Worm (Caenorhabditis elegans): ENCODE data around the gene F54C9.7.
A peak's percentile ranks its signal among the peaks of the same experiment; 100 is the strongest.

ce11 chrII:8566806-8567266, 6.3 kb upstream of the F54C9.7 start, which contains the start of gene F54C9.3:
- TF ChIP-seq cebp-2 (GFP tag; IDR thresholded peaks at IDR 0.05), result no peak
- TF ChIP-seq F49E8.2 (tag; optimal IDR thresholded peaks at IDR 0.05; ENCODE audit: insufficient read depth), result no peak
- TF ChIP-seq egl-18 (GFP tag; IDR thresholded peaks at IDR 0.05), result no peak
- no peak for TF ChIP-seq efl-1 (GFP tag; optimal IDR thresholded peaks at IDR 0.05)
- 0 out of 2 replicates have a peak, but pooled peaks have one; percentile 19 for TF ChIP-seq mcd-1 (GFP tag; IDR thresholded peaks at IDR 0.05)
- TF ChIP-seq bed-2 (GFP tag; IDR thresholded peaks at IDR 0.05), result no peak
- TF ChIP-seq chd-7 (tag; optimal IDR thresholded peaks at IDR 0.05), result no peak
- TF ChIP-seq pbrm-1 (GFP tag; IDR thresholded peaks at IDR 0.05), result no peak
- TF ChIP-seq die-1 (tag; optimal IDR thresholded peaks at IDR 0.05), result no peak
- TF ChIP-seq cebp-1 (GFP tag; IDR thresholded peaks at IDR 0.05), result no peak; the same call in 1 of the 2 replicates
- TF ChIP-seq cebp-1 (tag; optimal IDR thresholded peaks at IDR 0.05), result peak; percentile 47
- no peak for TF ChIP-seq mes-4 (tag; optimal IDR thresholded peaks at IDR 0.05)
- TF ChIP-seq snpc-4 (GFP tag; optimal IDR thresholded peaks at IDR 0.05), result no peak
- no peak for TF ChIP-seq snpc-4 (tag; optimal IDR thresholded peaks at IDR 0.05)
- no peak for TF ChIP-seq F52B5.7 (tag; optimal IDR thresholded peaks at IDR 0.05)
- peak; percentile 7 for TF ChIP-seq ets-4 (GFP tag; optimal IDR thresholded peaks at IDR 0.05)

Measured in whole organism, young adult.